Worm (Caenorhabditis elegans) whole organism, early embryonic: ENCODE results near the gene lbp-2.

ENCODE experiments used
- B0310.2 ChIP-seq: sonication (generic microtip); optimal IDR thresholded peaks from 2 replicates; lab custom pipeline; 2016; ENCODE audit warnings: mild to moderate bottlenecking, missing genetic modification characterization, missing compliant biosample characterization
- F13C5.2 ChIP-seq: sonication (generic microtip); optimal IDR thresholded peaks from 2 replicates; lab custom pipeline; 2017; ENCODE audit warnings: mild to moderate bottlenecking, missing genetic modification characterization, inconsistent platforms, missing compliant biosample characterization
- aly-1 ChIP-seq: sonication (generic microtip); optimal IDR thresholded peaks from 2 replicates; lab custom pipeline; 2016; ENCODE audit warnings: missing genetic modification characterization, missing compliant biosample characterization
- ama-1 ChIP-seq: fragments of 150-350 bp; optimal IDR thresholded peaks from 2 replicates; lab custom pipeline; 2014
- ceh-13 ChIP-seq: fragments of 200-800 bp; sonication (Bioruptor generic); optimal IDR thresholded peaks from 2 replicates; lab custom pipeline; 2018; ENCODE audit warnings: mild to moderate bottlenecking, missing genetic modification characterization, missing compliant biosample characterization
- ceh-36 ChIP-seq: sonication (generic microtip); optimal IDR thresholded peaks from 2 replicates; lab custom pipeline; 2016; ENCODE audit warnings: missing genetic modification characterization, inconsistent platforms, missing compliant biosample characterization
- ets-7 ChIP-seq: sonication (generic microtip); optimal IDR thresholded peaks from 2 replicates; lab custom pipeline; 2016; ENCODE audit warnings: missing genotype, missing genetic modification characterization, missing compliant biosample characterization
- flt-1 ChIP-seq: fragments of 200-800 bp; sonication (Bioruptor generic); IDR thresholded peaks from 2 replicates; pipeline ENCODE4 v1.3.6; 2022; ENCODE audit warnings: missing genetic modification characterization, missing compliant biosample characterization
- hmbx-1 ChIP-seq: sonication (generic microtip); optimal IDR thresholded peaks from 2 replicates; lab custom pipeline; 2016; ENCODE audit warnings: mild to moderate bottlenecking, missing genetic modification characterization, missing compliant biosample characterization
- hmg-4 ChIP-seq: fragments of 200-800 bp; sonication (Bioruptor generic); optimal IDR thresholded peaks from 2 replicates; lab custom pipeline; 2018; ENCODE audit warnings: mild to moderate bottlenecking, missing genetic modification characterization, missing compliant biosample characterization
- hnd-1 ChIP-seq: sonication (generic microtip); optimal IDR thresholded peaks from 2 replicates; lab custom pipeline; 2016; ENCODE audit warnings: missing genetic modification characterization, missing compliant biosample characterization
- pes-1 ChIP-seq: fragments of 200-800 bp; sonication (Bioruptor generic); IDR thresholded peaks from 2 replicates; pipeline ENCODE4 v1.3.6; 2022; ENCODE audit warnings: missing genetic modification reagents, missing genetic modification characterization, missing compliant biosample characterization
- scrt-1 ChIP-seq: fragments of 200-800 bp; sonication (Bioruptor generic); IDR thresholded peaks from 2 replicates; pipeline ENCODE4 v1.3.6; 2022; ENCODE audit warnings: missing genetic modification characterization, missing compliant biosample characterization
- sea-1 ChIP-seq: fragments of 200-800 bp; sonication (Bioruptor generic); conservative IDR thresholded peaks from 2 replicates; pipeline ENCODE4 v1.3.6; 2022; ENCODE audit warnings: missing genetic modification characterization, missing compliant biosample characterization
- tbx-11 ChIP-seq: fragments of 200-800 bp; sonication (Bioruptor generic); IDR thresholded peaks from 2 replicates; pipeline ENCODE4 v1.3.6; 2022; ENCODE audit warnings: missing genetic modification characterization, missing compliant biosample characterization
- tbx-37 ChIP-seq: fragments of 200-800 bp; sonication (Bioruptor generic); conservative IDR thresholded peaks from 2 replicates; pipeline ENCODE4 v1.3.6; 2022; ENCODE audit warnings: missing genetic modification reagents, missing genetic modification characterization, missing compliant biosample characterization
- tra-4 ChIP-seq: sonication (generic microtip); optimal IDR thresholded peaks from 2 replicates; lab custom pipeline; 2017; ENCODE audit warnings: missing genetic modification characterization, missing compliant biosample characterization

Gene lbp-2

DNA sequence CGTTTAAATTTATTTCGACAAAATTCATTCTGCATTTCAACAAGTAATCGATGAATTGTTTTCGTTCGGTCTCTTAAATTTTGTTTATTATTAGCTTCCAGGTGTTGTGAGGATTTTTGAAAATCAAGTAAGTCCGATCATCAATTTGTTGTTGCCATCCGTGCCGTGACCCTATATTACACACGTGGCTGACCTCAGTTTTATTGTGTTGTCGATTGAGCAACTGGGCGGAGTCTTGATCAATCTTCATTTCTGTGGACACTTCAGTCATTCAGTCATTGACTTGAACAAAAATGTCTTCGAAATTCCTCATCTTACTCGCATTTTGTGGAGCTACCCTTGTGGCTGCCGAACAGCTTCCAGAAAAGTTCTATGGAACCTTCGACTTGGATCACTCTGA, at the start of gene lbp-2:
TSS of gene lbp-2 (plus strand) at position 102 of the 400 bp plus-strand sequence.
- TF ChIP-seq tbx-37 (GFP tag; lab: Robert Waterston, UW) (no peak), hnd-1 (no peak), aly-1 (tag; lab: Kevin White, UChicago) (no peak), scrt-1 (GFP tag; lab: Robert Waterston, UW) (no peak), flt-1 (GFP tag; lab: Robert Waterston, UW) (no peak), hmbx-1 (tag; lab: Kevin White, UChicago) (no peak)

DNA sequence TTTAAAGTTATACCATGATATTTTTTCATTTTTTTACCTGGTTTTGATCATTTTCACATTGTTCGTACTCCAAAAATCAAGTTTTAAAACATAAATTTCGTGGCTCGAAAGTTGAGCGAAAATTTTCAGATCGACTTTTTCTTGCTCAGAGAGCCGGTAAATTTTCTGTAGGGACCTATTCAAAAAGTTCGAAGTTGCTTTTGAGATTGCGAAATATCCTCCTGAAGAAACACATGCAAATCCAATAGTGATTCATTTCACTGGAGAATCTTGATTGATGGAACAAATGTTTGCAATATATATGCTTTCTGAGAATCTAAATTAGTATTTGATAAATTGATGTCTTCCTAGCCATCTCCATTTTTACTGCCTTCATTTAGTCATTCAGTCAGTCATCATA, 43.7 kb upstream of the lbp-2 start:
- TF ChIP-seq ceh-36 (tag; lab: Kevin White, UChicago) = no peak
- TF ChIP-seq hnd-1 = no peak
- TF ChIP-seq hmg-4 (GFP tag; lab: Kevin White, UChicago) = no peak
- TF ChIP-seq flt-1 (GFP tag; lab: Robert Waterston, UW) = no peak

DNA sequence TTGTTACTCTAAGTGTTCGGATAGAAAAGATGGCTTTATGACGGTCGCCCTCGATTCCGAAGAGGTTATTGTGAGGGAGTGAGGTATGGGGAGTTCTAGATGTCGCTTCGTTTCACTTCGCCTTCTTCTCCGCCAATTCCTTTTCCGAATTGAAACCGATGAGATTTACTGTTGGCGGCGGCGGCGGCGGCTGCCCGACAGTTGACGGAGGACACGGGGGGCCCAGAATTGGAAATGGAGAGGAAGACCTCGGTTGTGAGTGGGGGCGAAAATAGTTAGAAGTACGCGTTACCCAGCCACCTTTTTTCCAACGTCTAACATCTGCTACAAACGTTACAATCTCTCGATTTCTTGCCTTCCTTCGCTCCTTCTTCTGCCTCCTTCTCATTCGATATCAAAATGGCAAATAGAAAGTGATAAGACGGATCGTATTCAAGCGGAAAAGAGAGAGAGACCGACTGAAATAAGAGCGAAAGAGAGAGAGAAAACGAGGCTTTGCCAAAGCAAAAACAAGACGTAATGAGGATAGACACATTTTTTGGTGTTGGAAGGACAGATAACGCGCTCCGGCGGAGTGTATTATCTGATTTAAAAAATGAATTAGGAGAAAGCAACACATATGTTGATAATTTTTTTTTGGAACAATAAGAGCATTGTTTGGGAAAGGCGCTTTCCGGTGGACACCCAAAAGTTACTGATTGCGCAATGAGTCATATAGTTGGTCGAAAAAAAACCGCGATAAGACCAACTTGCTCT, 42.2 kb upstream of the lbp-2 start:
- no peak for TF ChIP-seq tbx-11 (GFP tag; lab: Robert Waterston, UW)
- TF ChIP-seq ceh-36 (tag; lab: Kevin White, UChicago) = no peak
- TF ChIP-seq pes-1 = no peak
- TF ChIP-seq flt-1 (GFP tag; lab: Robert Waterston, UW) = no peak

DNA sequence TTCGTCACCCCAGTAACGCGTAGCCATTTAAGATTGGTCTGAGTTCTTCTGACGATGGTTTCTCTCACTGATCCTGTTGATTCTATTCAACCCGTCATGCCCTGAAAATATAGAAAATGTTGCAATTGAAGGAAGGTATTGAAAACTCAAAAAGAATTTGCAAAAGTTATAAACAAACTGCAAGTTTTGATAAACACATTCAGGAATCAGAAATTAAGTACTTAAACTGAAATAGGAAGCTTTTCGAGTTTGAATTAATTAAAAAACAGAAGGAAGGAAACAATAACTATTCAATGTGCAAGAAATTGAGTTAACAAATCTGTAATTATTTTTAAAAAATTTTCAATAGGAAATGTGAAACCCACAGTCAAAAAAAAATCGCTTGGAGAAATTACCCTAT, 40.1 kb upstream of the lbp-2 start, which contains the start of gene rgl-1:
TSS of gene rgl-1 (minus strand) at position 101 of the 400 bp plus-strand sequence.
- no peak for TF ChIP-seq hnd-1
- TF ChIP-seq pes-1 = no peak
- TF ChIP-seq B0310.2 (tag; lab: Kevin White, UChicago) = no peak
- no peak for TF ChIP-seq ceh-13 (GFP tag; lab: Kevin White, UChicago)
- TF ChIP-seq F13C5.2 (tag; lab: Kevin White, UChicago) = no peak
- no peak for TF ChIP-seq tbx-37 (GFP tag; lab: Robert Waterston, UW)
- no peak for TF ChIP-seq sea-1 (GFP tag; lab: Robert Waterston, UW)
- TF ChIP-seq ceh-36 (tag; lab: Kevin White, UChicago) = no peak

DNA sequence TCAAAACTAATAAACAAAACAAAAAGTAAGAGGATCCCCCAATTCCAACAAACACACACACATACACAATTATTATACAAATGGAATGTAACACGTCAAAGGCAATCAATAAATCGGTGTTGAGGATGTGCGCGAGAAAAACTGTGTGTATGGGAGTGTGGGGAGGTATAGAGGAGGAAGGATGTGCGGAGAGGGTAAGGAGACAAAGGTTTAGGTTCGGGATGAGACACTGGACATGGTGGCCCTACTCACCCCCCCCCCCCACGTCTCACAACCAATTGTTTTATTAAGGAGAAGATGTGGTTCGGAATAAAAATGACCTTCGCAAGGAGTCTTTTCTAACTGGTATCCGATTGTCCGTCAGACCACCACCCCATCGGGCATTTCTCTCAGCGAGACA, 37.3 kb upstream of the lbp-2 start:
- TF ChIP-seq ceh-36 (tag; lab: Kevin White, UChicago) (no peak), tbx-37 (GFP tag; lab: Robert Waterston, UW) (no peak), hmg-4 (GFP tag; lab: Kevin White, UChicago) (peak; percentile 58), scrt-1 (GFP tag; lab: Robert Waterston, UW) (no peak)

DNA sequence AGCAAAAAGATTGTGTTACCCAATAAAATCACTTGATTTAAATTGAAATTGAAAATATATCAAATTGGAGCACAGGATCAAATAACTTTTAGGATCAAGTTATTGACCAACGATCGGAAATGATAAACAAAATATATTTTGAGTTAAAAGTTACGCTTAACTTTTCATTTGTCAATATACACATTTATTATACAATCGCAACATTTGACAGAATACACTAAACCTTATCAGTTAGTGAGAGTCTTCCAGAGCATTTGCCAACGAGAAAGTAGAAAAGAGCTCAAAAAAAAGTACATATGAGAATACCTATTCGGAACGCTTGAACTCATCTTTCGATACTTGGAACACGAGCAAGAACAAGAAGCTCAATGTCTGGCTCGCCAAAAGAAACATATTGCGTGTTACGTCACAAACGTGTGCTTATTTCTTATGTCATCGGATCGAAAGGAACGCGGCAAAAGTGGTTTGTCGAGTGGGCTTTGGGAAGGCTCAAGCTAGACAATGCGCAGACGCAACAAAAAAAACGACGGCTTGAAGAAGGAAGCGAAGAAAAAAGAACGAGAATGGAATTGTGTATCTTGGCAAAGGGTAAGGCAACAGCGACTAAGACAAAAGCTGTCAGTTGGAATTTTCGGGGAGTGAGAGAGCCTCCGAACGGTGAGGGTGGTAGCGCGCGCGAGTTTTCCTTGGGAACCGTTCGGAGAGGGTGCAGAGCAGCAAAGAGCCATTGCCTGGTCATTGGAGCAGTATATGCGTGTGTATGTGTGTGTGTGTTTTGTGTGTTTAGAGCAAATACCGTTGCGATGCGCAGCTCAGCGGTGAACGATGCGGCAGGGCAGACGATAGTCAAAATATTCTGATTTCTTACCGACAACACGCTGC, 33.8 kb upstream of the lbp-2 start:
- TF ChIP-seq tra-4 (tag; lab: Kevin White, UChicago) (no peak), flt-1 (GFP tag; lab: Robert Waterston, UW) (no peak), hmbx-1 (tag; lab: Kevin White, UChicago) (no peak), ceh-13 (GFP tag; lab: Kevin White, UChicago) (no peak), hmg-4 (GFP tag; lab: Kevin White, UChicago) (peak; percentile 54), tbx-37 (GFP tag; lab: Robert Waterston, UW) (no peak), aly-1 (tag; lab: Kevin White, UChicago) (peak; percentile 9), pes-1 (no peak), B0310.2 (tag; lab: Kevin White, UChicago) (no peak), scrt-1 (GFP tag; lab: Robert Waterston, UW) (0 out of 2 replicates have a peak, but pooled peaks have one; percentile 44), tbx-11 (GFP tag; lab: Robert Waterston, UW) (no peak), ama-1 (lab: Kevin White, UChicago) (no peak)

DNA sequence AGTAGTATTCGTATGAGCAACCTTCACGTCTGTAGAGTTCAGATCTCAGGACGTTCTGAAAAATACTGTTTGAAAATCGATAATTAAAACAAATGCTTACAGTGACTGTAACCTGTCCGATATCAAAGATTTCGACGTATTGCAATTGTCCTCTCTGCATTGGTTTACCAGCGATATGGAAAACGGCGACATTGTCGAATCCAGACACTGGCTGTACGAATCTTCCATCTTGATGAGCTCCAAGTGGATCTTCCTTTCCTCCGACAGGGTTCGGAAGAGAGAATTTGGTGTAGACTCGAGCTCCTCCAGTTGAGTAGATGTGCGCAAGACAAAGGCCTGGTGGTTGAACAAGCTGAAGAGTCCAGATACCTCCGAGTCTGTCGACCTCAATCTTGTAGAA, 31.7 kb upstream of the lbp-2 start:
- TF ChIP-seq hmbx-1 (tag; lab: Kevin White, UChicago) (no peak), tra-4 (tag; lab: Kevin White, UChicago) (no peak), ceh-36 (tag; lab: Kevin White, UChicago) (no peak), ets-7 (tag; lab: Kevin White, UChicago) (no peak), hnd-1 (no peak), aly-1 (tag; lab: Kevin White, UChicago) (no peak), flt-1 (GFP tag; lab: Robert Waterston, UW) (no peak), tbx-37 (GFP tag; lab: Robert Waterston, UW) (no peak), sea-1 (GFP tag; lab: Robert Waterston, UW) (no peak), scrt-1 (GFP tag; lab: Robert Waterston, UW) (no peak), tbx-11 (GFP tag; lab: Robert Waterston, UW) (no peak), B0310.2 (tag; lab: Kevin White, UChicago) (no peak), ceh-13 (GFP tag; lab: Kevin White, UChicago) (no peak), pes-1 (no peak), F13C5.2 (tag; lab: Kevin White, UChicago) (no peak)
